Worm (Caenorhabditis elegans): Measurements from ENCODE around the gene ZC404.16.

DNA sequence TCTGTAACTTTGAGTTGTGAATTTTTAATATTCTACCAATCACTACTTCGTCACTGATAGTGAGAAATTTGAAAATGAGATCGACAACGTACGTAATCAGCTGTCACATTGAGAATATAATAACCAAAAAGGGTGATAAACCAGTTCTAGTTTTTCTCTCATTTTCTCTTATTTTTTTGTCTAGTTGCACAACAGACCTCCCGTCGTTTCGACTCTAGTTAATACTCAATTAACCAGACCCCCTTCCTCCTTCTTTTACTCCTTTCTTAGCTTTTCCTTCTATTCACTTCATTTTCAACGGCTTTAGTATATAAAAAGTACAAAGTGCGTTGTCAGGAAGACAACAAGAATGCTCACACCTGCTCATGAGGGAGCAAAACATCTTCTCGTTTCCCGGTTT lies 46.4 kb downstream of the ZC404.16 start, which contains the start of gene ZC487.1:
- no peak for TF ChIP-seq skn-1 (tag; optimal IDR thresholded peaks at IDR 0.05)
- TF ChIP-seq ama-1 (optimal IDR thresholded peaks at IDR 0.05), result no peak
- no peak for TF ChIP-seq ztf-11 (tag; optimal IDR thresholded peaks at IDR 0.05)
- no peak for TF ChIP-seq elt-1 (tag; optimal IDR thresholded peaks at IDR 0.05)
- TF ChIP-seq ceh-82 (tag; optimal IDR thresholded peaks at IDR 0.05), result no peak
- TF ChIP-seq ztf-4 (tag; optimal IDR thresholded peaks at IDR 0.05), result no peak
- TF ChIP-seq sma-3 (GFP tag; optimal IDR thresholded peaks at IDR 0.05), result no peak
- no peak for TF ChIP-seq nhr-25 (tag; optimal IDR thresholded peaks at IDR 0.05)
